Fruit fly (Drosophila melanogaster) whole organism, embryonic: ENCODE measurements around the gene Osi16.

ENCODE experiments used
- CG11085 ChIP-seq: fragments of 200-800 bp; sonication (Bioruptor generic); IDR thresholded peaks from 2 replicates; pipeline ENCODE4 v1.3.6; 2022; ENCODE audit warnings: missing biosample characterization, missing genetic modification characterization
- CG11560 ChIP-seq: fragments of 200-800 bp; sonication (Bioruptor generic); IDR thresholded peaks from 3 replicates; pipeline ENCODE4 v1.3.6; 2022; ENCODE audit warnings: missing biosample characterization, missing genetic modification characterization
- CG14667 ChIP-seq: fragments of 200-800 bp; sonication (Bioruptor generic); IDR thresholded peaks from 2 replicates; pipeline ENCODE4 v1.3.6; 2022; ENCODE audit warnings: missing biosample characterization, missing genetic modification characterization
- CG15479 ChIP-seq: fragments of 200-800 bp; sonication (Bioruptor generic); optimal IDR thresholded peaks from 3 replicates; lab custom pipeline; 2019; ENCODE audit warnings: missing biosample characterization, mild to moderate bottlenecking, missing genetic modification characterization, moderate library complexity
- CG1602 ChIP-seq: fragments of 200-800 bp; sonication (Bioruptor generic); optimal IDR thresholded peaks from 3 replicates; lab custom pipeline; 2016; ENCODE audit warnings: missing biosample characterization, missing genetic modification characterization
- CG17186 ChIP-seq: fragments of 200-800 bp; sonication (Bioruptor generic); optimal IDR thresholded peaks from 3 replicates; lab custom pipeline; 2017; ENCODE audit warnings: missing biosample characterization, missing genetic modification reagents, missing genetic modification characterization
- CG2199 ChIP-seq: fragments of 200-800 bp; sonication (Bioruptor generic); IDR thresholded peaks from 3 replicates; pipeline ENCODE4 v1.3.6; 2022; ENCODE audit warnings: missing biosample characterization, missing genetic modification characterization
- CG30020 ChIP-seq: fragments of 200-800 bp; optimal IDR thresholded peaks from 2 replicates; lab custom pipeline; 2019; ENCODE audit warnings: missing biosample characterization, mild to moderate bottlenecking, missing genetic modification characterization, moderate library complexity
- CG32532 ChIP-seq: fragments of 200-800 bp; sonication (Bioruptor generic); IDR thresholded peaks from 2 replicates; pipeline ENCODE4 v1.3.6; 2022; ENCODE audit warnings: missing biosample characterization, missing genetic modification characterization
- CG33213 ChIP-seq: fragments of 200-800 bp; sonication (Bioruptor generic); optimal IDR thresholded peaks from 3 replicates; lab custom pipeline; 2016; ENCODE audit warnings: missing biosample characterization, missing genetic modification characterization
- CG6813 ChIP-seq: fragments of 200-800 bp; sonication (Bioruptor generic); optimal IDR thresholded peaks from 2 replicates; lab custom pipeline; 2017; ENCODE audit warnings: missing biosample characterization, missing genetic modification characterization, mild to moderate bottlenecking, moderate library complexity, missing genetic modification reagents
- CG7786 ChIP-seq: fragments of 200-800 bp; sonication (Bioruptor generic); optimal IDR thresholded peaks from 2 replicates; lab custom pipeline; 2016; ENCODE audit warnings: missing biosample characterization, missing genetic modification characterization
- CG8281 ChIP-seq: fragments of 200-800 bp; sonication (Bioruptor generic); optimal IDR thresholded peaks from 2 replicates; lab custom pipeline; 2018; ENCODE audit warnings: missing biosample characterization, mild to moderate bottlenecking, missing genetic modification characterization, moderate library complexity
- D ChIP-seq, 2 experiments: fragments of 200-800 bp in 1 of 2; fragments of >200 bp in 1 of 2; sonication (Bioruptor generic) in 1 of 2; optimal IDR thresholded peaks; 2 replicates in 1 of 2; 3 replicates in 1 of 2; lab custom pipeline; 2017; ENCODE audit warnings: mild to moderate bottlenecking in 1 of 2, missing biosample characterization in 1 of 2, missing genetic modification characterization in 1 of 2, missing genetic modification reagents in 1 of 2
- Drgx ChIP-seq: fragments of 200-800 bp; sonication (Bioruptor generic); IDR thresholded peaks from 2 replicates; pipeline ENCODE4 v1.3.6; 2022; ENCODE audit warnings: missing biosample characterization, missing genetic modification characterization
- Elba2 ChIP-seq: fragments of 200-800 bp; sonication (Bioruptor generic); optimal IDR thresholded peaks from 3 replicates; lab custom pipeline; 2016; ENCODE audit warnings: missing biosample characterization, missing genetic modification characterization
- HLHmδ ChIP-seq: fragments of 200-800 bp; sonication (Bioruptor generic); optimal IDR thresholded peaks from 2 replicates; lab custom pipeline; 2018; ENCODE audit warnings: missing biosample characterization, mild to moderate bottlenecking, missing genetic modification characterization, moderate library complexity
- Kr ChIP-seq: fragments of 200-800 bp; sonication (Bioruptor generic); optimal IDR thresholded peaks from 2 replicates; lab custom pipeline; 2017; ENCODE audit warnings: missing biosample characterization, mild to moderate bottlenecking, missing genetic modification characterization
- MBD-R2 ChIP-seq: fragments of 200-800 bp; sonication (Bioruptor generic); IDR thresholded peaks from 2 replicates; pipeline ENCODE4 v1.3.6; 2022; ENCODE audit warnings: missing biosample characterization, missing genetic modification characterization
- MESR4 ChIP-seq: fragments of 200-800 bp; sonication (Bioruptor generic); optimal IDR thresholded peaks from 2 replicates; lab custom pipeline; 2018; ENCODE audit warnings: missing biosample characterization, mild to moderate bottlenecking, missing genetic modification characterization, moderate library complexity
- Meics ChIP-seq: fragments of 200-800 bp; sonication (Bioruptor generic); optimal IDR thresholded peaks from 2 replicates; lab custom pipeline; 2017; ENCODE audit warnings: missing biosample characterization, mild to moderate bottlenecking, missing genetic modification characterization
- NC2α ChIP-seq: fragments of 200-800 bp; sonication (Bioruptor generic); optimal IDR thresholded peaks from 2 replicates; lab custom pipeline; 2016; ENCODE audit warnings: missing biosample characterization, missing genetic modification characterization
- NC2β ChIP-seq: fragments of 200-800 bp; sonication (Bioruptor generic); optimal IDR thresholded peaks from 2 replicates; lab custom pipeline; 2016; ENCODE audit warnings: missing biosample characterization, missing genetic modification characterization
- NK7.1 ChIP-seq: fragments of 200-800 bp; sonication (Bioruptor generic); optimal IDR thresholded peaks from 3 replicates; lab custom pipeline; 2016; ENCODE audit warnings: missing biosample characterization, missing genetic modification characterization
- Nf-YB ChIP-seq: fragments of 200-800 bp; sonication (Bioruptor generic); optimal IDR thresholded peaks from 3 replicates; lab custom pipeline; 2019; ENCODE audit warnings: missing biosample characterization, mild to moderate bottlenecking, missing genetic modification characterization, moderate library complexity
- Nf-YC ChIP-seq: fragments of 200-800 bp; optimal IDR thresholded peaks from 3 replicates; lab custom pipeline; 2019; ENCODE audit warnings: missing biosample characterization, mild to moderate bottlenecking, missing genetic modification characterization, moderate library complexity
- cad ChIP-seq: fragments of >200 bp; optimal IDR thresholded peaks from 2 replicates; lab custom pipeline; 2017; ENCODE audit warnings: missing biosample characterization, missing genetic modification characterization
- cg ChIP-seq: fragments of 200-800 bp; sonication (Bioruptor generic); optimal IDR thresholded peaks from 3 replicates; lab custom pipeline; 2019; ENCODE audit warnings: missing biosample characterization, mild to moderate bottlenecking, missing genetic modification characterization, moderate library complexity
- fd102C ChIP-seq: fragments of 200-800 bp; sonication (Bioruptor generic); optimal IDR thresholded peaks from 2 replicates; lab custom pipeline; 2018; ENCODE audit warnings: missing biosample characterization, mild to moderate bottlenecking, missing genetic modification characterization, moderate library complexity
- fd64A ChIP-seq: fragments of 200-800 bp; sonication (Bioruptor generic); optimal IDR thresholded peaks from 3 replicates; lab custom pipeline; 2018; ENCODE audit warnings: missing biosample characterization, mild to moderate bottlenecking, missing genetic modification characterization
- hbn ChIP-seq: fragments of 200-800 bp; sonication (Bioruptor generic); IDR thresholded peaks from 2 replicates; pipeline ENCODE4 v1.3.6; 2022; ENCODE audit warnings: missing biosample characterization, missing genetic modification characterization; ENCODE audit not compliant: partially characterized antibody
- insv ChIP-seq, 2 experiments: fragments of 200-800 bp; sonication (Bioruptor generic); optimal IDR thresholded peaks; 3 replicates each; lab custom pipeline; 2016 to 2018; ENCODE audit warnings: missing biosample characterization in 2 of 2, missing genetic modification characterization in 2 of 2
- kni ChIP-seq: fragments of 200-800 bp; sonication (Bioruptor generic); optimal IDR thresholded peaks from 3 replicates; lab custom pipeline; 2017; ENCODE audit warnings: mild to moderate bottlenecking, missing biosample characterization, missing genetic modification reagents, missing genetic modification characterization
- nom ChIP-seq: fragments of 200-800 bp; sonication (Bioruptor generic); optimal IDR thresholded peaks from 2 replicates; lab custom pipeline; 2017; ENCODE audit warnings: missing biosample characterization, missing genetic modification characterization, mild to moderate bottlenecking, moderate library complexity, missing genetic modification reagents
- onecut ChIP-seq: fragments of 200-800 bp; sonication (Bioruptor generic); IDR thresholded peaks from 2 replicates; pipeline ENCODE4 v1.3.6; 2022; ENCODE audit warnings: missing biosample characterization, missing genetic modification characterization
- otp ChIP-seq: fragments of 200-800 bp; sonication (Bioruptor generic); IDR thresholded peaks from 3 replicates; pipeline ENCODE4, ENCODE4 v1.3.6; 2022; ENCODE audit warnings: missing biosample characterization, missing genetic modification characterization
- pan ChIP-seq, 4 experiments: fragments of >200 bp in 3 of 4; fragments of 200-800 bp in 1 of 4; sonication (Bioruptor generic) in 1 of 4; optimal IDR thresholded peaks in 3 of 4; IDR thresholded peaks in 1 of 4; 2 replicates each; pipeline versions ENCODE4 v1.3.6 to Lab custom; 2017 to 2022; ENCODE audit warnings: missing biosample characterization in 2 of 4, missing genetic modification characterization in 2 of 4, mixed read lengths in 1 of 4
- pros ChIP-seq: fragments of 200-800 bp; sonication (Bioruptor generic); optimal IDR thresholded peaks from 3 replicates; lab custom pipeline; 2019; ENCODE audit warnings: missing biosample characterization, mild to moderate bottlenecking, missing genetic modification characterization, moderate library complexity
- so ChIP-seq: fragments of 200-800 bp; sonication (Bioruptor generic); IDR thresholded peaks from 3 replicates; pipeline ENCODE4 v1.3.6; 2022; ENCODE audit warnings: missing biosample characterization, missing genetic modification characterization
- sob ChIP-seq: fragments of 200-800 bp; sonication (Bioruptor generic); IDR thresholded peaks from 2 replicates; pipeline ENCODE4 v1.3.6; 2022; ENCODE audit warnings: missing biosample characterization, missing genetic modification characterization
- stc ChIP-seq: fragments of 200-800 bp; sonication (Bioruptor generic); IDR thresholded peaks from 2 replicates; pipeline ENCODE4 v1.3.6; 2022; ENCODE audit warnings: missing biosample characterization, missing genetic modification characterization
- tin ChIP-seq: fragments of 200-800 bp; sonication (Bioruptor generic); optimal IDR thresholded peaks from 3 replicates; lab custom pipeline; 2016; ENCODE audit warnings: missing biosample characterization, missing genetic modification characterization
- z ChIP-seq: fragments of 200-800 bp; sonication (Bioruptor generic); IDR thresholded peaks from 3 replicates; pipeline ENCODE4 v1.3.6; 2022; ENCODE audit warnings: missing biosample characterization, missing genetic modification characterization

The Osi16 gene

dm6 chr3R:6351181-6351580 lies 46.1 kb downstream of the Osi16 start (continued):
- TF ChIP-seq MESR4 (GFP tag; lab: Kevin White, UChicago) (peak; percentile 51), stc (GFP tag; lab: Robert Waterston, UW) (0 out of 2 replicates have a peak, but pooled peaks have one; percentile 11), CG1602 (GFP tag; lab: Kevin White, UChicago) (no peak), CG8281 (tag; lab: Kevin White, UChicago) (no peak), pan (optimal IDR thresholded peaks at IDR 0.05; lab: Kevin White, UChicago) (no peak), pan (GFP tag; optimal IDR thresholded peaks at IDR 0.05 in 1 of 2, IDR thresholded peaks at IDR 0.05 in 1 of 2) (peak in 1 of 2 experiments; percentile 22), nom (peak; percentile 35), otp (GFP tag; lab: Robert Waterston, UW) (0 out of 3 replicates have a peak, but pooled peaks have one; percentile 4), Meics (GFP tag; lab: Kevin White, UChicago) (no peak), D (optimal IDR thresholded peaks at IDR 0.05; lab: Kevin White, UChicago) (peak; percentile 4), D (GFP tag; optimal IDR thresholded peaks at IDR 0.05; lab: Kevin White, UChicago) (no peak), CG6813 (GFP tag; lab: Kevin White, UChicago) (peak; percentile 21), fd64A (no peak), NC2β (GFP tag; lab: Kevin White, UChicago) (no peak), fd102C (GFP tag; lab: Kevin White, UChicago) (no peak), tin (GFP tag; lab: Kevin White, UChicago) (no peak), z (GFP tag; lab: Robert Waterston, UW) (0 out of 3 replicates have a peak, but pooled peaks have one; percentile 31), CG11560 (no peak), kni (GFP tag; lab: Kevin White, UChicago) (peak; percentile 21), hbn (GFP tag; lab: Robert Waterston, UW) (no peak), NC2α (GFP tag; lab: Kevin White, UChicago) (no peak), sob (GFP tag; lab: Robert Waterston, UW) (no peak), pros (GFP tag; lab: Kevin White, UChicago) (peak; percentile 79), MBD-R2 (GFP tag; lab: Robert Waterston, UW) (peak; percentile 13; the same call in 1 of the 2 replicates), cad (GFP tag; lab: Kevin White, UChicago) (peak; percentile 61), so (peak; percentile 44; the same call in 1 of the 3 replicates), CG2199 (GFP tag; lab: Robert Waterston, UW) (peak; percentile 66; the same call in 1 of the 3 replicates), Nf-YB (GFP tag; lab: Kevin White, UChicago) (peak; percentile 21), CG7786 (no peak), Nf-YC (tag; lab: Kevin White, UChicago) (no peak), CG14667 (GFP tag; lab: Robert Waterston, UW) (no peak), CG32532 (GFP tag; lab: Robert Waterston, UW) (no peak), CG15479 (no peak), NK7.1 (GFP tag; lab: Kevin White, UChicago) (no peak), CG11085 (GFP tag; lab: Robert Waterston, UW) (no peak), CG30020 (tag; lab: Kevin White, UChicago) (no peak), onecut (GFP tag; lab: Robert Waterston, UW) (peak; percentile 84), CG17186 (GFP tag; lab: Kevin White, UChicago) (no peak), Elba2 (GFP tag; lab: Kevin White, UChicago) (peak; percentile 56), Kr (GFP tag; lab: Kevin White, UChicago) (no peak), cg (peak; percentile 85), HLHmδ (GFP tag; lab: Kevin White, UChicago) (peak; percentile 20), CG33213 (GFP tag; lab: Kevin White, UChicago) (no peak), Drgx (peak; percentile 23; the same call in 1 of the 2 replicates), insv (GFP tag; optimal IDR thresholded peaks at IDR 0.05; lab: Kevin White, UChicago) (peak; percentile 44 to 93)
